Fruit fly (Drosophila melanogaster) whole organism, prepupa: ENCODE measurements around the gene CG7903.

Experiments used
- Blimp-1 ChIP-seq: fragments of 200-800 bp; sonication (Bioruptor generic); optimal IDR thresholded peaks from 3 replicates; lab custom pipeline; 2017; ENCODE audit warnings: missing biosample characterization, missing genetic modification characterization, mild to moderate bottlenecking, moderate library complexity, missing genetic modification reagents
- CG10631 ChIP-seq: fragments of 200-800 bp; sonication (Bioruptor generic); optimal IDR thresholded peaks from 2 replicates; lab custom pipeline; 2016; ENCODE audit warnings: missing biosample characterization, missing genetic modification characterization
- CG10669 ChIP-seq: fragments of 200-800 bp; sonication (Bioruptor generic); optimal IDR thresholded peaks from 3 replicates; lab custom pipeline; 2018; ENCODE audit warnings: missing biosample characterization, mild to moderate bottlenecking, missing genetic modification characterization, moderate library complexity
- CG11294 ChIP-seq: fragments of 200-800 bp; sonication (Bioruptor generic); IDR thresholded peaks from 2 replicates; pipeline ENCODE4 v1.3.6; 2022; ENCODE audit warnings: missing biosample characterization, missing genetic modification characterization
- CG11762 ChIP-seq: fragments of 200-800 bp; sonication (Bioruptor generic); optimal IDR thresholded peaks from 3 replicates; lab custom pipeline; 2016; ENCODE audit warnings: missing biosample characterization, missing genetic modification characterization; ENCODE audit not compliant: insufficient read depth
- CG11902 ChIP-seq: fragments of 200-800 bp; sonication (Bioruptor generic); optimal IDR thresholded peaks from 3 replicates; lab custom pipeline; 2016; ENCODE audit warnings: missing biosample characterization, missing genetic modification characterization
- CG15336 ChIP-seq: fragments of 200-800 bp; sonication (Bioruptor generic); IDR thresholded peaks from 2 replicates; pipeline ENCODE4 v1.3.6; 2022; ENCODE audit warnings: missing biosample characterization, missing genetic modification characterization
- CG1621 ChIP-seq: fragments of 200-800 bp; sonication (Bioruptor generic); optimal IDR thresholded peaks from 3 replicates; lab custom pipeline; 2018; ENCODE audit warnings: missing biosample characterization, mild to moderate bottlenecking, missing genetic modification characterization
- CG16779 ChIP-seq: fragments of 200-800 bp; sonication (Bioruptor generic); optimal IDR thresholded peaks from 3 replicates; lab custom pipeline; 2017; ENCODE audit warnings: missing biosample characterization, mild to moderate bottlenecking, missing genetic modification characterization
- CG32006 ChIP-seq: fragments of 200-800 bp; sonication (Bioruptor generic); optimal IDR thresholded peaks from 3 replicates; lab custom pipeline; 2017; ENCODE audit warnings: missing biosample characterization, mild to moderate bottlenecking, missing genetic modification characterization
- CG34406 ChIP-seq: fragments of 200-800 bp; sonication (Bioruptor generic); optimal IDR thresholded peaks from 3 replicates; lab custom pipeline; 2016; ENCODE audit warnings: missing biosample characterization, missing genetic modification characterization
- CG3919 ChIP-seq: fragments of 200-800 bp; sonication (Bioruptor generic); optimal IDR thresholded peaks from 3 replicates; lab custom pipeline; 2016; ENCODE audit warnings: missing biosample characterization, missing genetic modification characterization
- CG6163 ChIP-seq: fragments of 200-800 bp; sonication (Bioruptor generic); IDR thresholded peaks from 3 replicates; pipeline ENCODE4 v1.3.6; 2022; ENCODE audit warnings: missing biosample characterization, missing genetic modification characterization
- CG6276 ChIP-seq: fragments of 200-800 bp; sonication (Bioruptor generic); optimal IDR thresholded peaks from 2 replicates; lab custom pipeline; 2017; ENCODE audit warnings: missing biosample characterization, mild to moderate bottlenecking, missing genetic modification characterization
- CG6792 ChIP-seq: fragments of 200-800 bp; sonication (Bioruptor generic); optimal IDR thresholded peaks from 3 replicates; lab custom pipeline; 2016; ENCODE audit warnings: missing biosample characterization, missing genetic modification characterization
- CG6808 ChIP-seq: fragments of 200-800 bp; sonication (Bioruptor generic); optimal IDR thresholded peaks from 3 replicates; lab custom pipeline; 2017; ENCODE audit warnings: missing biosample characterization, missing genetic modification characterization, mild to moderate bottlenecking, moderate library complexity, missing genetic modification reagents
- CG6854 ChIP-seq: fragments of 200-800 bp; sonication (Bioruptor generic); optimal IDR thresholded peaks from 2 replicates; lab custom pipeline; 2017; ENCODE audit warnings: missing biosample characterization, mild to moderate bottlenecking, missing genetic modification characterization
- CG7368 ChIP-seq: fragments of 200-800 bp; sonication (Bioruptor generic); optimal IDR thresholded peaks from 3 replicates; lab custom pipeline; 2016; ENCODE audit warnings: missing biosample characterization, missing genetic modification characterization
- CG8119 ChIP-seq: fragments of 200-800 bp; sonication (Bioruptor generic); IDR thresholded peaks from 3 replicates; pipeline ENCODE4 v1.3.6; 2022; ENCODE audit warnings: missing biosample characterization, missing genetic modification characterization
- CG8319 ChIP-seq: fragments of 200-800 bp; sonication (Bioruptor generic); optimal IDR thresholded peaks from 3 replicates; lab custom pipeline; 2016; ENCODE audit warnings: missing biosample characterization, missing genetic modification characterization
- CG8632 ChIP-seq: fragments of 200-800 bp; sonication (Bioruptor generic); optimal IDR thresholded peaks from 3 replicates; lab custom pipeline; 2016; ENCODE audit warnings: missing biosample characterization, missing genetic modification characterization
- CG9139 ChIP-seq: fragments of 200-800 bp; sonication (Bioruptor generic); optimal IDR thresholded peaks from 3 replicates; lab custom pipeline; 2017; ENCODE audit warnings: missing biosample characterization, mild to moderate bottlenecking, missing genetic modification characterization
- Eip75B ChIP-seq: fragments of 200-800 bp; sonication (Bioruptor generic); optimal IDR thresholded peaks from 3 replicates; lab custom pipeline; 2016; ENCODE audit warnings: missing biosample characterization, missing genetic modification characterization
- Eip78C ChIP-seq: fragments of 200-800 bp; sonication (Bioruptor generic); peaks from one replicate; lab custom pipeline; 2016; ENCODE audit warnings: missing biosample characterization, missing genetic modification characterization
- Ets21C ChIP-seq: fragments of 200-800 bp; sonication (Bioruptor generic); optimal IDR thresholded peaks from 3 replicates; lab custom pipeline; 2016; ENCODE audit warnings: missing biosample characterization, missing genetic modification characterization
- Ets96B ChIP-seq: fragments of 200-800 bp; optimal IDR thresholded peaks from 2 replicates; lab custom pipeline; 2019; ENCODE audit warnings: missing biosample characterization, mild to moderate bottlenecking, missing genetic modification characterization, moderate library complexity
- Gug ChIP-seq: fragments of 200-800 bp; sonication (Bioruptor generic); IDR thresholded peaks from 2 replicates; pipeline ENCODE4 v1.3.6; 2022; ENCODE audit warnings: missing biosample characterization, missing genetic modification characterization
- Hr38 ChIP-seq: sonication (Bioruptor generic); optimal IDR thresholded peaks from 2 replicates; lab custom pipeline; 2016; ENCODE audit warnings: missing biosample characterization, missing genetic modification characterization
- Hr39 ChIP-seq: fragments of 200-800 bp; sonication (Bioruptor generic); optimal IDR thresholded peaks from 2 replicates; lab custom pipeline; 2016; ENCODE audit warnings: missing biosample characterization, missing genetic modification characterization
- Hr4 ChIP-seq: fragments of 200-800 bp; sonication (Bioruptor generic); optimal IDR thresholded peaks from 3 replicates; lab custom pipeline; 2016; ENCODE audit warnings: missing biosample characterization, missing genetic modification characterization
- Met ChIP-seq: fragments of 200-800 bp; sonication (Bioruptor generic); optimal IDR thresholded peaks from 3 replicates; lab custom pipeline; 2016; ENCODE audit warnings: missing biosample characterization, missing genetic modification characterization
- OdsH ChIP-seq: fragments of 200-800 bp; sonication (Bioruptor generic); optimal IDR thresholded peaks from 3 replicates; lab custom pipeline; 2016; ENCODE audit warnings: missing biosample characterization, missing genetic modification characterization
- Smox ChIP-seq: fragments of 200-800 bp; sonication (Bioruptor generic); optimal IDR thresholded peaks from 3 replicates; lab custom pipeline; 2016; ENCODE audit warnings: missing biosample characterization, missing genetic modification characterization
- achi ChIP-seq: fragments of 200-800 bp; sonication (Bioruptor generic); optimal IDR thresholded peaks from 3 replicates; lab custom pipeline; 2016; ENCODE audit warnings: missing biosample characterization, missing genetic modification characterization
- acj6 ChIP-seq: fragments of 200-800 bp; sonication (Bioruptor generic); optimal IDR thresholded peaks from 3 replicates; lab custom pipeline; 2016; ENCODE audit warnings: missing biosample characterization, missing genetic modification characterization
- cyc ChIP-seq: fragments of 200-800 bp; sonication (Bioruptor generic); optimal IDR thresholded peaks from 3 replicates; lab custom pipeline; 2016; ENCODE audit warnings: missing biosample characterization, missing genetic modification characterization
- dac ChIP-seq: fragments of 200-800 bp; sonication (Bioruptor generic); optimal IDR thresholded peaks from 2 replicates; lab custom pipeline; 2017; ENCODE audit warnings: missing biosample characterization, mild to moderate bottlenecking, missing genetic modification characterization
- dsx ChIP-seq: fragments of 200-800 bp; optimal IDR thresholded peaks from 3 replicates; lab custom pipeline; 2019; ENCODE audit warnings: missing biosample characterization, mild to moderate bottlenecking, missing genetic modification characterization, moderate library complexity; ENCODE audit not compliant: poor library complexity, severe bottlenecking
- eg ChIP-seq: fragments of 200-800 bp; sonication (Bioruptor generic); IDR thresholded peaks from 3 replicates; pipeline ENCODE4 v1.3.6; 2022; ENCODE audit warnings: missing biosample characterization, missing genetic modification characterization
- esn ChIP-seq: fragments of 200-800 bp; sonication (Bioruptor generic); optimal IDR thresholded peaks from 2 replicates; lab custom pipeline; 2016; ENCODE audit warnings: missing biosample characterization, mild to moderate bottlenecking, missing genetic modification characterization, moderate library complexity
- fd59A ChIP-seq: fragments of 200-800 bp; sonication (Bioruptor generic); optimal IDR thresholded peaks from 2 replicates; lab custom pipeline; 2017; ENCODE audit warnings: missing biosample characterization, mild to moderate bottlenecking, missing genetic modification characterization, missing genetic modification reagents
- lz ChIP-seq: fragments of 200-800 bp; sonication (Bioruptor generic); optimal IDR thresholded peaks from 3 replicates; lab custom pipeline; 2016; ENCODE audit warnings: missing biosample characterization, missing genetic modification characterization
- net ChIP-seq: fragments of 200-800 bp; sonication (Bioruptor generic); optimal IDR thresholded peaks from 3 replicates; lab custom pipeline; 2016; ENCODE audit warnings: missing biosample characterization, missing genetic modification characterization
- salr ChIP-seq, 2 experiments: fragments of 200-800 bp; sonication (Bioruptor generic); optimal IDR thresholded peaks; 3 replicates each; lab custom pipeline; 2016 to 2018; ENCODE audit warnings: missing biosample characterization in 2 of 2, missing genetic modification characterization in 2 of 2, mild to moderate bottlenecking in 1 of 2
- ss ChIP-seq, 2 experiments: fragments of 200-800 bp; sonication (Bioruptor generic); optimal IDR thresholded peaks; 2 replicates in 1 of 2; 3 replicates in 1 of 2; lab custom pipeline; 2017 to 2018; ENCODE audit warnings: mild to moderate bottlenecking in 2 of 2, missing biosample characterization in 2 of 2, missing genetic modification characterization in 2 of 2, moderate library complexity in 1 of 2
- svp ChIP-seq: fragments of 200-800 bp; sonication (Bioruptor generic); peaks from one replicate; lab custom pipeline; 2016; ENCODE audit warnings: missing biosample characterization, missing genetic modification characterization
- topi ChIP-seq: fragments of 200-800 bp; sonication (Bioruptor generic); optimal IDR thresholded peaks from 3 replicates; lab custom pipeline; 2016; ENCODE audit warnings: missing biosample characterization, missing genetic modification characterization
- vri ChIP-seq: fragments of 200-800 bp; sonication (Bioruptor generic); optimal IDR thresholded peaks from 3 replicates; lab custom pipeline; 2016; ENCODE audit warnings: missing biosample characterization, mild to moderate bottlenecking, missing genetic modification characterization

Gene CG7903

DNA sequence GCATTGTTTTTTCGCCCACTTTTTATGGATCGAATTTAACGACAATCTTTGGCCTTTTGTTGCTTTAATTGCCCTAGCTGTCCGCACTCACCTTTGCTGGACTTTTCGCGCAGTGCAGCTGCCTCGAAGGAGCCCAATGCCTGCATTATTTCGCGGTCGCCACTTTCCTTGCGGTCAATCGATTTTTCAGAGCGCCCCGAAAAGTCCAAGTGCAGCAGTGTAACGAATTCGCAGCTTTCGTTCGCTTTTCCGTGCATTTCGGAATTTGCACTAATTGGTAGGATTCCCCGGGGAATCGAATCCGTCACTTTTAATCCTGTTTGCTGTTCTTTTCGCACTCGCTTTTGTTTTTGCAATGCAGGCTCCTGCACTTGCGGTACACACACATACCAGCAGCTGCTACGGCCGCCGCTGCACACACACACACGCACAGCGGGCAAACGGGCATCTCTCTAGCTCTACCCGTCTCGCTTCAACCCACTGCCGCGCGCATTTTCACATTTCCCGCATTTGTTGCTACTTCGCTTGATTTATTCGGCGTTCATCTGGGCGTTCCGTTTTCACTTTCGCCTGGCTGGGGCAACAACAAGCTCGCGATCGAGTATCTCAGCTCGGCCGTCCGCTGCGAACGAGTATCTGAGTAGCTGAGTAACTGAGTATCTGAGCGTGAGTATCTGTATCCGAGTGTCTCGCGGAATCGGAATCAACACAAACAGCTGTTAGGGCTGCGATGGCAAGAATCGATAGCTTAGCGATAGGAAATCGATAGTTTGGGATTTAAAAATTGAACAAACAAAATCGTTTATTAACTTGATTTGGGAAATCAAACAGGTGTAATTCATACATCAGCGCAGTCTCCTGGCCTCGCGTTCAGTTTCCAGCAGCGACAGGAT lies 26.8 kb upstream of the CG7903 start, which contains the start of gene Mgat2 (continued):
- TF ChIP-seq CG10669 (GFP tag; lab: Kevin White, UChicago) = peak; percentile 35
- TF ChIP-seq Hr39 (GFP tag; lab: Kevin White, UChicago) = no peak
- TF ChIP-seq net (GFP tag; lab: Kevin White, UChicago) = no peak
- no peak for TF ChIP-seq Ets96B (tag; lab: Kevin White, UChicago)
- no peak for TF ChIP-seq Gug (GFP tag; lab: Robert Waterston, UW)
- no peak for TF ChIP-seq achi
- TF ChIP-seq fd59A (GFP tag; lab: Kevin White, UChicago) = no peak
- TF ChIP-seq CG1621 (tag; lab: Kevin White, UChicago) = peak; percentile 42
- TF ChIP-seq Hr4 (GFP tag; lab: Kevin White, UChicago) = no peak
- no peak for TF ChIP-seq CG11902 (GFP tag; lab: Kevin White, UChicago)
- TF ChIP-seq cyc (GFP tag; lab: Kevin White, UChicago) = no peak
- TF ChIP-seq CG6854 = peak; percentile 92
- no peak for TF ChIP-seq Hr38 (GFP tag; lab: Kevin White, UChicago)
- TF ChIP-seq lz (GFP tag; lab: Kevin White, UChicago) = no peak
- peak; percentile 80 for TF ChIP-seq Eip78C (GFP tag; lab: Kevin White, UChicago)
- no peak for TF ChIP-seq CG11762

- TF ChIP-seq CG6792 (GFP tag; lab: Kevin White, UChicago) (peak; percentile 24), CG6808 (GFP tag; lab: Kevin White, UChicago) (no peak), CG15336 (GFP tag; lab: Robert Waterston, UW) (peak; percentile 72), CG8319 (GFP tag; lab: Kevin White, UChicago) (no peak), lz (GFP tag; lab: Kevin White, UChicago) (peak; percentile 11), CG8632 (GFP tag; lab: Kevin White, UChicago) (no peak), CG8119 (GFP tag; lab: Robert Waterston, UW) (peak; percentile 52), CG32006 (GFP tag; lab: Kevin White, UChicago) (peak; percentile 62), Gug (GFP tag; lab: Robert Waterston, UW) (peak; percentile 50; the same call in 1 of the 2 replicates), CG16779 (no peak), topi (GFP tag; lab: Kevin White, UChicago) (peak; percentile 12), cyc (GFP tag; lab: Kevin White, UChicago) (peak; percentile 5), esn (GFP tag; lab: Kevin White, UChicago) (peak; percentile 18), Met (GFP tag; lab: Kevin White, UChicago) (peak; percentile 31), Blimp-1 (no peak), CG11294 (GFP tag; lab: Robert Waterston, UW) (peak; percentile 12; the same call in 1 of the 2 replicates), acj6 (GFP tag; lab: Kevin White, UChicago) (peak; percentile 9), eg (peak; percentile 86), Eip78C (GFP tag; lab: Kevin White, UChicago) (peak; percentile 69), dac (peak; percentile 13), dsx (GFP tag; lab: Kevin White, UChicago) (no peak), OdsH (GFP tag; lab: Kevin White, UChicago) (no peak), CG6854 (no peak), Smox (GFP tag; lab: Kevin White, UChicago) (peak; percentile 14), svp (GFP tag; lab: Kevin White, UChicago) (peak; percentile 52), CG9139 (GFP tag; lab: Kevin White, UChicago) (no peak), CG6276 (GFP tag; lab: Kevin White, UChicago) (peak; percentile 56), vri (GFP tag; lab: Kevin White, UChicago) (no peak), CG10631 (GFP tag; lab: Kevin White, UChicago) (peak; percentile 12), Ets21C (no peak), achi (peak; percentile 1), ss (GFP tag; optimal IDR thresholded peaks at IDR 0.05; lab: Kevin White, UChicago) (peak in 1 of 2 experiments; percentile 18), salr (GFP tag; optimal IDR thresholded peaks at IDR 0.05; lab: Kevin White, UChicago) (no peak), CG3919 (GFP tag; lab: Kevin White, UChicago) (peak; percentile 31), CG34406 (peak; percentile 17), CG7368 (no peak), Eip75B (GFP tag; lab: Kevin White, UChicago) (no peak), net (GFP tag; lab: Kevin White, UChicago) (peak; percentile 33), CG6163 (GFP tag; lab: Robert Waterston, UW) (peak; percentile 74; the same call in 2 of the 3 replicates)
Measured at dm6 chr3R:30021009-30021408, 26.0 kb upstream of the CG7903 start.
